Fruit fly (Drosophila melanogaster) whole organism: ENCODE measurements around the gene Kebab.

ENCODE experiments used
- CG8478 ChIP-seq: fragments of >200 bp; optimal IDR thresholded peaks from 2 replicates; lab custom pipeline; 2018; ENCODE audit warnings: inconsistent platforms
- EcR ChIP-seq, 2 experiments: fragments of >200 bp; optimal IDR thresholded peaks; 2 replicates each; lab custom pipeline; 2017; ENCODE audit warnings: missing biosample characterization in 2 of 2, missing genetic modification characterization in 2 of 2, missing genetic modification reagents in 2 of 2
- pan ChIP-seq: fragments of >200 bp; optimal IDR thresholded peaks from 2 replicates; lab custom pipeline; 2017
- psq ChIP-seq: fragments of >200 bp; optimal IDR thresholded peaks from 2 replicates; lab custom pipeline; 2017
- usp ChIP-seq: fragments of >200 bp; optimal IDR thresholded peaks from 2 replicates; lab custom pipeline; 2017; ENCODE audit warnings: missing biosample characterization, missing genetic modification characterization, mixed read lengths

DNA sequence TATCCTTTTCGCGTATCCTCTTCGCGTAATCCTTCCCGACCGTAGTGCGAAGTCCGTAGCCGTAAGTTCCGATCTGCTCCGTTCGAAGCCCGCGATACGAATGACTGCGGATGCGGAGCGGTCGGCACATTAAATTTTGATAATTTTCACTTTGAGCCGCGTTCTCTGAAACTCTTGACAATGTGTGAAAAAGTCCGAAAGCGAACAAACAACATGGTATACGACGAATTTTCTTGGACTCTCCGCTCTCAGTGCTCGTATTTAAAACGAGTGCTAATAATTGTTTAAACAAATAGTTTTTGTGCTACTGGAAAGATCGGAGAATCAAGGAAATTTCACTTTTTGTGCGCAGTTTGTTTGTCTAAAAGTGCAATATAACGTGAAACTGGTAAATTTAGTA lies 9.4 kb upstream of the Kebab start, which contains the start of gene CG42296:
- no peak for TF ChIP-seq psq (lab: Kevin White, UChicago)
- TF ChIP-seq usp (GFP tag; lab: Kevin White, UChicago): no peak
- TF ChIP-seq EcR (GFP tag; optimal IDR thresholded peaks at IDR 0.05; lab: Kevin White, UChicago): no peak
- no peak for TF ChIP-seq CG8478 (lab: Kevin White, UChicago)
- no peak for TF ChIP-seq pan
